Worm (Caenorhabditis elegans): ENCODE measurements around the gene B0252.3.
A peak's percentile ranks its signal among the peaks of the same experiment; 100 is the strongest.

Gene B0252.3

ce11 chrII:6872493-6872892, 35.1 kb downstream of the B0252.3 start, which contains the start of gene C44B7.5:
Gene C44B7.5, minus strand, starts transcription at chrII:6872593.
- TF ChIP-seq bed-3 (GFP tag; optimal IDR thresholded peaks at IDR 0.05): no peak
- TF ChIP-seq mab-5 (tag; optimal IDR thresholded peaks at IDR 0.05): no peak

- TF ChIP-seq blmp-1 (tag; optimal IDR thresholded peaks at IDR 0.05): no peak
- TF ChIP-seq snpc-4 (tag; optimal IDR thresholded peaks at IDR 0.05): no peak
- TF ChIP-seq nhr-2 (tag; optimal IDR thresholded peaks at IDR 0.05): no peak
- peak; percentile 62 for TF ChIP-seq hlh-1 (tag; optimal IDR thresholded peaks at IDR 0.05)
- no peak for TF ChIP-seq elt-3 (tag; optimal IDR thresholded peaks at IDR 0.05)
These were observed 36.8 kb downstream of the B0252.3 start, which contains the start of gene clhm-1 for ce11 chrII:6870803-6871202. Gene clhm-1, minus strand, starts transcription at chrII:6871009.

ce11 chrII:6863652-6864051, 43.9 kb downstream of the B0252.3 start, which contains the start of gene aff-1:
Gene aff-1, minus strand, starts transcription at chrII:6863752.
- no peak for TF ChIP-seq nhr-76 (tag; optimal IDR thresholded peaks at IDR 0.05)
- no peak for TF ChIP-seq hlh-1 (tag; optimal IDR thresholded peaks at IDR 0.05)
- TF ChIP-seq zip-8 (tag; optimal IDR thresholded peaks at IDR 0.05): no peak

ce11 chrII:6860043-6860442, 47.5 kb downstream of the B0252.3 start:
- TF ChIP-seq ceh-39 (tag; optimal IDR thresholded peaks at IDR 0.05) (no peak), ham-2 (GFP tag; optimal IDR thresholded peaks at IDR 0.05) (no peak)

ce11 chrII:6858835-6859234, 48.7 kb downstream of the B0252.3 start:
- no peak for TF ChIP-seq bed-3 (GFP tag; optimal IDR thresholded peaks at IDR 0.05)
- peak; percentile 80 for TF ChIP-seq mls-2 (tag; optimal IDR thresholded peaks at IDR 0.05)
- TF ChIP-seq hlh-1 (tag; optimal IDR thresholded peaks at IDR 0.05): peak; percentile 10
- TF ChIP-seq lin-32 (GFP tag; optimal IDR thresholded peaks at IDR 0.05): no peak
- TF ChIP-seq cnd-1 (tag; optimal IDR thresholded peaks at IDR 0.05): no peak
- TF ChIP-seq ceh-83 (GFP tag; optimal IDR thresholded peaks at IDR 0.05): no peak
- TF ChIP-seq drap-1 (GFP tag; optimal IDR thresholded peaks at IDR 0.05): peak; percentile 15
- TF ChIP-seq ham-2 (GFP tag; optimal IDR thresholded peaks at IDR 0.05): peak; percentile 46
- TF ChIP-seq lin-13 (tag; optimal IDR thresholded peaks at IDR 0.05): peak; percentile 62
- TF ChIP-seq sptf-1 (tag; optimal IDR thresholded peaks at IDR 0.05): peak; percentile 71
- TF ChIP-seq flh-1 (GFP tag; optimal IDR thresholded peaks at IDR 0.05): no peak
- no peak for TF ChIP-seq elt-1 (tag; optimal IDR thresholded peaks at IDR 0.05; ENCODE audit: borderline replicate concordance, insufficient read depth)
- TF ChIP-seq M03D4.4 (tag; optimal IDR thresholded peaks at IDR 0.05): peak; percentile 28
- no peak for TF ChIP-seq nhr-28 (tag; optimal IDR thresholded peaks at IDR 0.05)
- TF ChIP-seq nhr-12 (tag; optimal IDR thresholded peaks at IDR 0.05): no peak
- peak; percentile 17 for TF ChIP-seq mep-1 (tag; optimal IDR thresholded peaks at IDR 0.05)
- peak; percentile 57 for TF ChIP-seq unc-62 (GFP tag; optimal IDR thresholded peaks at IDR 0.05)
- TF ChIP-seq blmp-1 (tag; optimal IDR thresholded peaks at IDR 0.05): no peak
- TF ChIP-seq ceh-43 (GFP tag; optimal IDR thresholded peaks at IDR 0.05): no peak
- TF ChIP-seq pha-4 (tag; optimal IDR thresholded peaks at IDR 0.05): peak; percentile 75
- TF ChIP-seq snpc-4 (tag; optimal IDR thresholded peaks at IDR 0.05): no peak
- TF ChIP-seq nhr-76 (tag; optimal IDR thresholded peaks at IDR 0.05): no peak
- no peak for TF ChIP-seq ceh-39 (tag; optimal IDR thresholded peaks at IDR 0.05)
- no peak for TF ChIP-seq unc-39 (tag; optimal IDR thresholded peaks at IDR 0.05)
- no peak for TF ChIP-seq lsy-2 (tag; optimal IDR thresholded peaks at IDR 0.05)
- TF ChIP-seq nhr-237 (tag; optimal IDR thresholded peaks at IDR 0.05): peak; percentile 30
- TF ChIP-seq mab-5 (tag; optimal IDR thresholded peaks at IDR 0.05): no peak
- TF ChIP-seq unc-120 (tag; optimal IDR thresholded peaks at IDR 0.05; ENCODE audit: poor library complexity, severe bottlenecking): peak; percentile 38
- TF ChIP-seq tbx-8 (GFP tag; optimal IDR thresholded peaks at IDR 0.05): no peak
- no peak for TF ChIP-seq elt-3 (tag; optimal IDR thresholded peaks at IDR 0.05)
- no peak for TF ChIP-seq nhr-2 (tag; optimal IDR thresholded peaks at IDR 0.05)
- TF ChIP-seq ztf-11 (tag; optimal IDR thresholded peaks at IDR 0.05): no peak
- no peak for TF ChIP-seq zip-8 (tag; optimal IDR thresholded peaks at IDR 0.05)
- peak; percentile 65 for TF ChIP-seq ces-1 (GFP tag; optimal IDR thresholded peaks at IDR 0.05)
- no peak for TF ChIP-seq sem-2 (GFP tag; optimal IDR thresholded peaks at IDR 0.05)

All from whole organism, mixed stage, embryonic.